Worm (Caenorhabditis elegans): Measurements from ENCODE around the gene grl-27.

The grl-27 gene

ce11 chrV:3587633-3588032, 12.0 kb upstream of the grl-27 start (continued):
- no peak for TF ChIP-seq hlh-6 (tag; optimal IDR thresholded peaks at IDR 0.05)
- TF ChIP-seq pax-1 (tag; optimal IDR thresholded peaks at IDR 0.05) = no peak
- TF ChIP-seq madf-2 (tag; optimal IDR thresholded peaks at IDR 0.05) = no peak
- TF ChIP-seq odd-2 (tag; optimal IDR thresholded peaks at IDR 0.05) = peak; percentile 66
- peak; percentile 11 for TF ChIP-seq unc-86 (tag; optimal IDR thresholded peaks at IDR 0.05)
- no peak for TF ChIP-seq pros-1 (tag; optimal IDR thresholded peaks at IDR 0.05)
- peak; percentile 31 for TF ChIP-seq pat-9 (tag; optimal IDR thresholded peaks at IDR 0.05)
- TF ChIP-seq nhr-232 (tag; optimal IDR thresholded peaks at IDR 0.05) = peak; percentile 56
- no peak for TF ChIP-seq nhr-11 (tag; optimal IDR thresholded peaks at IDR 0.05)
- peak; percentile 70 for TF ChIP-seq che-1 (tag; optimal IDR thresholded peaks at IDR 0.05)
- TF ChIP-seq lin-11 (tag; optimal IDR thresholded peaks at IDR 0.05) = peak; percentile 50
- no peak for TF ChIP-seq Y22D7AL.16 (tag; optimal IDR thresholded peaks at IDR 0.05)
- peak; percentile 45 for TF ChIP-seq dmd-4 (tag; optimal IDR thresholded peaks at IDR 0.05; ENCODE audit: borderline replicate concordance)
- TF ChIP-seq ceh-14 (tag; optimal IDR thresholded peaks at IDR 0.05) = peak; percentile 9
- TF ChIP-seq K09A11.1 (tag; optimal IDR thresholded peaks at IDR 0.05; ENCODE audit: insufficient read depth) = peak; percentile 54
- 0 out of 2 replicates have a peak, but pooled peaks have one; percentile 38 for TF ChIP-seq unc-3 (GFP tag; conservative IDR thresholded peaks at IDR 0.05)
- TF ChIP-seq unc-3 (tag; optimal IDR thresholded peaks at IDR 0.05) = peak; percentile 55
- peak; percentile 81 for TF ChIP-seq elt-2 (tag; optimal IDR thresholded peaks at IDR 0.05)
- TF ChIP-seq ceh-45 (GFP tag; IDR thresholded peaks at IDR 0.05) = no peak
- TF ChIP-seq hlh-8 (tag; optimal IDR thresholded peaks at IDR 0.05) = no peak

- peak; percentile 14 for TF ChIP-seq nfya-1 (tag; optimal IDR thresholded peaks at IDR 0.05)
- no peak for TF ChIP-seq madf-2 (tag; optimal IDR thresholded peaks at IDR 0.05)
- no peak for TF ChIP-seq eyg-1 (tag; optimal IDR thresholded peaks at IDR 0.05)
- no peak for TF ChIP-seq ceh-30 (tag; optimal IDR thresholded peaks at IDR 0.05)
- TF ChIP-seq hlh-8 (tag; optimal IDR thresholded peaks at IDR 0.05) = no peak
Measured at ce11 chrV:3586014-3586689, 10.5 kb upstream of the grl-27 start, which contains the start of the genes rpl-11.1 and T22F3.2. Gene rpl-11.1 (minus strand): TSS chrV:3586064. Gene T22F3.2 (plus strand): TSS chrV:3586639.

ce11 chrV:3585011-3585410, 9.4 kb upstream of the grl-27 start:
- TF ChIP-seq elt-2 (tag; optimal IDR thresholded peaks at IDR 0.05) (no peak), pha-2 (tag; optimal IDR thresholded peaks at IDR 0.05) (no peak), hlh-30 (tag; optimal IDR thresholded peaks at IDR 0.05; ENCODE audit: insufficient read depth) (no peak), dve-1 (tag; optimal IDR thresholded peaks at IDR 0.05) (no peak), nhr-11 (tag; optimal IDR thresholded peaks at IDR 0.05) (no peak), hlh-8 (tag; optimal IDR thresholded peaks at IDR 0.05) (no peak), K02D7.2 (tag; optimal IDR thresholded peaks at IDR 0.05) (no peak), sox-2 (GFP tag; IDR thresholded peaks at IDR 0.05) (no peak), odd-2 (tag; optimal IDR thresholded peaks at IDR 0.05) (no peak), F13H6.1 (tag; optimal IDR thresholded peaks at IDR 0.05) (no peak), T23F11.4 (GFP tag; optimal IDR thresholded peaks at IDR 0.05) (no peak), unc-42 (tag; optimal IDR thresholded peaks at IDR 0.05) (no peak), pha-4 (tag; optimal IDR thresholded peaks at IDR 0.05) (no peak), lin-11 (tag; optimal IDR thresholded peaks at IDR 0.05) (no peak), C38D4.7 (GFP tag; optimal IDR thresholded peaks at IDR 0.05) (no peak), ceh-34 (tag; optimal IDR thresholded peaks at IDR 0.05) (no peak), ztf-16 (tag; optimal IDR thresholded peaks at IDR 0.05) (no peak), ceh-22 (tag; optimal IDR thresholded peaks at IDR 0.05) (no peak), pax-1 (tag; optimal IDR thresholded peaks at IDR 0.05) (no peak)

- TF ChIP-seq ama-1 (optimal IDR thresholded peaks at IDR 0.05) (no peak), ceh-24 (tag; optimal IDR thresholded peaks at IDR 0.05) (no peak), F13H6.1 (tag; optimal IDR thresholded peaks at IDR 0.05) (no peak), gmeb-2 (tag; optimal IDR thresholded peaks at IDR 0.05) (no peak), sox-4 (tag; optimal IDR thresholded peaks at IDR 0.05) (no peak), ztf-16 (tag; optimal IDR thresholded peaks at IDR 0.05) (no peak), ceh-9 (tag; optimal IDR thresholded peaks at IDR 0.05) (no peak), syd-9 (tag; optimal IDR thresholded peaks at IDR 0.05) (no peak), ceh-19 (GFP tag; optimal IDR thresholded peaks at IDR 0.05) (no peak), fkh-10 (GFP tag; optimal IDR thresholded peaks at IDR 0.05) (no peak)
Measured at ce11 chrV:3583622-3584021, 8.0 kb upstream of the grl-27 start.

Measured in whole organism, late embryonic.